Fruit fly (Drosophila melanogaster): ENCODE measurements around the gene daed.

Gene daed

dm6 chr2L:2175930-2176643, 40.0 kb downstream of the daed start (continued):
- TF ChIP-seq CG18599 (GFP tag; optimal IDR thresholded peaks at IDR 0.05) = peak; percentile 74
- no peak for TF ChIP-seq ewg (GFP tag; optimal IDR thresholded peaks at IDR 0.05)
- peak; percentile 35 for TF ChIP-seq scrt (GFP tag; optimal IDR thresholded peaks at IDR 0.05)
- peak; percentile 45 for TF ChIP-seq CG15011 (GFP tag; optimal IDR thresholded peaks at IDR 0.05)
- TF ChIP-seq ems (GFP tag; optimal IDR thresholded peaks at IDR 0.05) = no peak
- no peak for TF ChIP-seq gsb (GFP tag; IDR thresholded peaks at IDR 0.05)
- no peak for TF ChIP-seq CG10431 (GFP tag; optimal IDR thresholded peaks at IDR 0.05)
- TF ChIP-seq Usf (GFP tag; optimal IDR thresholded peaks at IDR 0.05) = peak; percentile 44
- TF ChIP-seq p53 (GFP tag; optimal IDR thresholded peaks at IDR 0.05) = no peak
- peak; percentile 83 for TF ChIP-seq Med (GFP tag)
- no peak for TF ChIP-seq Gsc (GFP tag; IDR thresholded peaks at IDR 0.05)
- TF ChIP-seq Adf1 (GFP tag; IDR thresholded peaks at IDR 0.05) = peak; percentile 59
- peak; percentile 23 for TF ChIP-seq CG17359 (tag; optimal IDR thresholded peaks at IDR 0.05)
- peak; percentile 8 for TF ChIP-seq B-H2 (GFP tag; optimal IDR thresholded peaks at IDR 0.05)
- TF ChIP-seq YL-1 (GFP tag; optimal IDR thresholded peaks at IDR 0.05) = no peak
- TF ChIP-seq MBD-R2 (GFP tag; IDR thresholded peaks at IDR 0.05) = no peak
- no peak for TF ChIP-seq Oaz (GFP tag; IDR thresholded peaks at IDR 0.05)
- peak; percentile 40 for TF ChIP-seq Hsf (GFP tag; optimal IDR thresholded peaks at IDR 0.05)
- peak in 1 of 2 experiments; percentile 77 for TF ChIP-seq Hr51 (GFP tag; optimal IDR thresholded peaks at IDR 0.05)
- no peak for TF ChIP-seq CG14667 (GFP tag; IDR thresholded peaks at IDR 0.05)
- TF ChIP-seq CG10543 (GFP tag; optimal IDR thresholded peaks at IDR 0.05) = peak; percentile 72
- TF ChIP-seq br (optimal IDR thresholded peaks at IDR 0.05) = no peak
- peak; percentile 40 for TF ChIP-seq HHEX (GFP tag; optimal IDR thresholded peaks at IDR 0.05)
- TF ChIP-seq Dbx (GFP tag; IDR thresholded peaks at IDR 0.05) = peak; percentile 65; the same call in 2 of the 3 replicates
- TF ChIP-seq wdn (GFP tag; IDR thresholded peaks at IDR 0.05) = peak; percentile 43; the same call in 1 of the 2 replicates
- TF ChIP-seq CG12391 (tag; optimal IDR thresholded peaks at IDR 0.05) = peak; percentile 67
- no peak for TF ChIP-seq Rx (GFP tag; IDR thresholded peaks at IDR 0.05)
- no peak for TF ChIP-seq ap (GFP tag; IDR thresholded peaks at IDR 0.05)
- TF ChIP-seq gcm (GFP tag; optimal IDR thresholded peaks at IDR 0.05) = no peak
- TF ChIP-seq CG12071 (GFP tag; optimal IDR thresholded peaks at IDR 0.05) = no peak
- TF ChIP-seq Eip74EF (GFP tag; optimal IDR thresholded peaks at IDR 0.05) = no peak
- peak; percentile 54 for TF ChIP-seq phol (tag; optimal IDR thresholded peaks at IDR 0.05)
- peak; percentile 59 for TF ChIP-seq CG6765 (GFP tag; optimal IDR thresholded peaks at IDR 0.05)
- TF ChIP-seq CG17568 (GFP tag; optimal IDR thresholded peaks at IDR 0.05) = peak; percentile 2
- no peak for TF ChIP-seq pum (GFP tag; optimal IDR thresholded peaks at IDR 0.05)
- TF ChIP-seq Ada2b (GFP tag; IDR thresholded peaks at IDR 0.05) = peak; percentile 42; the same call in 1 of the 2 replicates
- peak; percentile 45 for TF ChIP-seq CG12155 (GFP tag; optimal IDR thresholded peaks at IDR 0.05)
- peak; percentile 49 for TF ChIP-seq CG15514 (GFP tag; optimal IDR thresholded peaks at IDR 0.05)
- TF ChIP-seq CG1529 (GFP tag; optimal IDR thresholded peaks at IDR 0.05) = no peak
- TF ChIP-seq CG8944 (GFP tag; optimal IDR thresholded peaks at IDR 0.05) = no peak
- peak; percentile 45 for TF ChIP-seq Sox100B (GFP tag; optimal IDR thresholded peaks at IDR 0.05)
- TF ChIP-seq grn (GFP tag; optimal IDR thresholded peaks at IDR 0.05) = no peak
- peak; percentile 53 for TF ChIP-seq CG18619 (GFP tag; optimal IDR thresholded peaks at IDR 0.05)
- TF ChIP-seq CG9215 (GFP tag; IDR thresholded peaks at IDR 0.05) = peak; percentile 33
- no peak for TF ChIP-seq abd-A (tag; optimal IDR thresholded peaks at IDR 0.05)
- peak; percentile 26 for TF ChIP-seq Dip3 (GFP tag; optimal IDR thresholded peaks at IDR 0.05)
- TF ChIP-seq tap (tag; optimal IDR thresholded peaks at IDR 0.05) = peak; percentile 15
- peak; percentile 51 for TF ChIP-seq nmo (GFP tag; optimal IDR thresholded peaks at IDR 0.05)
- TF ChIP-seq CG2712 (tag; optimal IDR thresholded peaks at IDR 0.05) = peak; percentile 53
- no peak for TF ChIP-seq slou (GFP tag; optimal IDR thresholded peaks at IDR 0.05)
